Fruit fly (Drosophila melanogaster): ENCODE data around the gene Pep.

The Pep gene

dm6 chr3L:17667642-17668362, 23.0 kb upstream of the Pep start:
- TF ChIP-seq foxo (GFP tag; optimal IDR thresholded peaks at IDR 0.05) (peak in 1 of 2 experiments; percentile 15), fru (GFP tag; optimal IDR thresholded peaks at IDR 0.05) (peak; percentile 22), psq (GFP tag; optimal IDR thresholded peaks at IDR 0.05) (peak; percentile 93), rgr (GFP tag; optimal IDR thresholded peaks at IDR 0.05) (no peak)

dm6 chr3L:17665084-17665576, 20.3 kb upstream of the Pep start:
- TF ChIP-seq ey (GFP tag; optimal IDR thresholded peaks at IDR 0.05) (no peak), dsf (GFP tag; optimal IDR thresholded peaks at IDR 0.05; ENCODE audit: borderline replicate concordance) (no peak), br (GFP tag; optimal IDR thresholded peaks at IDR 0.05) (peak; percentile 23), CrebA (GFP tag; optimal IDR thresholded peaks at IDR 0.05; ENCODE audit: borderline replicate concordance) (peak; percentile 19), OdsH (GFP tag; optimal IDR thresholded peaks at IDR 0.05) (no peak), usp (GFP tag; optimal IDR thresholded peaks at IDR 0.05) (no peak), GATAd (GFP tag; optimal IDR thresholded peaks at IDR 0.05) (peak; percentile 41), Hr83 (GFP tag; optimal IDR thresholded peaks at IDR 0.05; ENCODE audit: poor library complexity, severe bottlenecking) (peak; percentile 13), N (GFP tag; optimal IDR thresholded peaks at IDR 0.05) (no peak), Hnf4 (GFP tag; optimal IDR thresholded peaks at IDR 0.05) (no peak), Dfd (GFP tag; optimal IDR thresholded peaks at IDR 0.05) (no peak), Rel (GFP tag; optimal IDR thresholded peaks at IDR 0.05) (peak; percentile 48), Rel (tag; optimal IDR thresholded peaks at IDR 0.05) (peak; percentile 74), Sp1 (GFP tag; optimal IDR thresholded peaks at IDR 0.05) (peak; percentile 17), dl (GFP tag; optimal IDR thresholded peaks at IDR 0.05; ENCODE audit: insufficient read depth in 1 of 2, partially characterized antibody in 2 of 2) (peak in 1 of 2 experiments; percentile 33), lola (GFP tag; optimal IDR thresholded peaks at IDR 0.05) (no peak), h (GFP tag; optimal IDR thresholded peaks at IDR 0.05) (peak; percentile 64), Jra (GFP tag; optimal IDR thresholded peaks at IDR 0.05) (no peak), HLH106 (tag; optimal IDR thresholded peaks at IDR 0.05) (no peak), pan (optimal IDR thresholded peaks at IDR 0.05) (no peak), Vsx2 (GFP tag; optimal IDR thresholded peaks at IDR 0.05; ENCODE audit: partially characterized antibody) (no peak), brk (GFP tag; optimal IDR thresholded peaks at IDR 0.05) (no peak), Abd-B (GFP tag; optimal IDR thresholded peaks at IDR 0.05) (no peak), CG32264 (GFP tag; optimal IDR thresholded peaks at IDR 0.05) (no peak), sv (GFP tag; optimal IDR thresholded peaks at IDR 0.05) (no peak), dmrt93B (GFP tag; optimal IDR thresholded peaks at IDR 0.05) (no peak), jim (GFP tag; optimal IDR thresholded peaks at IDR 0.05) (peak; percentile 27), CG9705 (GFP tag; optimal IDR thresholded peaks at IDR 0.05) (no peak), Mio (GFP tag; optimal IDR thresholded peaks at IDR 0.05) (no peak), sage (GFP tag; optimal IDR thresholded peaks at IDR 0.05) (peak; percentile 22), rgr (GFP tag; optimal IDR thresholded peaks at IDR 0.05) (peak; percentile 31), Hr78 (GFP tag; optimal IDR thresholded peaks at IDR 0.05) (no peak), psq (GFP tag; optimal IDR thresholded peaks at IDR 0.05) (peak; percentile 33), woc (GFP tag; optimal IDR thresholded peaks at IDR 0.05) (no peak), foxo (GFP tag; optimal IDR thresholded peaks at IDR 0.05) (peak in 1 of 2 experiments; percentile 13), tai (GFP tag; optimal IDR thresholded peaks at IDR 0.05) (no peak), fru (GFP tag; optimal IDR thresholded peaks at IDR 0.05) (peak; percentile 73), Dif (GFP tag; optimal IDR thresholded peaks at IDR 0.05; ENCODE audit: partially characterized antibody) (peak; percentile 11), Myc (optimal IDR thresholded peaks at IDR 0.05) (no peak)
